Fruit fly (Drosophila melanogaster) whole organism, prepupa: ENCODE data around the gene Vsx1.

Source experiments
- CG1621 ChIP-seq: fragments of 200-800 bp; sonication (Bioruptor generic); optimal IDR thresholded peaks from 3 replicates; lab custom pipeline; 2018; ENCODE audit warnings: missing biosample characterization, mild to moderate bottlenecking, missing genetic modification characterization
- CG6808 ChIP-seq: fragments of 200-800 bp; sonication (Bioruptor generic); optimal IDR thresholded peaks from 3 replicates; lab custom pipeline; 2017; ENCODE audit warnings: missing biosample characterization, missing genetic modification characterization, mild to moderate bottlenecking, moderate library complexity, missing genetic modification reagents
- CG7368 ChIP-seq: fragments of 200-800 bp; sonication (Bioruptor generic); optimal IDR thresholded peaks from 3 replicates; lab custom pipeline; 2016; ENCODE audit warnings: missing biosample characterization, missing genetic modification characterization
- OdsH ChIP-seq: fragments of 200-800 bp; sonication (Bioruptor generic); optimal IDR thresholded peaks from 3 replicates; lab custom pipeline; 2016; ENCODE audit warnings: missing biosample characterization, missing genetic modification characterization
- fd85E ChIP-seq: fragments of 200-800 bp; sonication (Bioruptor generic); optimal IDR thresholded peaks from 3 replicates; lab custom pipeline; 2016; ENCODE audit warnings: missing biosample characterization, missing genetic modification characterization

dm6 chrX:5606324-5606723 is 12.3 kb downstream of the Vsx1 start:
- TF ChIP-seq CG1621 (tag; lab: Kevin White, UChicago), result no peak
- no peak for TF ChIP-seq CG7368 (GFP tag; lab: Kevin White, UChicago)
- TF ChIP-seq CG6808 (GFP tag; lab: Kevin White, UChicago), result no peak
- no peak for TF ChIP-seq OdsH (GFP tag; lab: Kevin White, UChicago)
- TF ChIP-seq fd85E (GFP tag; lab: Kevin White, UChicago), result no peak
